In the genomic region with DNA sequence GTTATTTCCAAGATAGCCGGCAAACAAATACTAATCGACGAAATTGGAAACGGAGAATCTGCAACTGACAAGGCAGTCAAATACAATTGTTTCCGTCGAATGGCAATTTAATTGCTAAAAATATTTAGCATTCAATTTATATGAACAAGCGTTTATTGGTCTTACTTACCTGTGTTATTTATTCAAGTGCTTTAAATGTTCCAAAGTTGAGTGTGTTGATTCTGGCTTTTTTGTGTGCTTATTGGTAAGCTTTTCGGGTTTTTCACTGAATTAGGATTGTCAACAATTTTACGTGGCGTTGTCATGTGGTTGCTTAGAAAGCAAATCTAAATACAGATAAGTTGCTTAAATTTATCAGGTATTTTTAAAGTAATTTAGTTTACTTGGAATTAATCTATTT, we compare ENCODE assay signal across 2 fruit fly cellular contexts.
TF ChIP-seq lines count a peak whose summit lies in the region.

No protein-coding gene starts in this region.

- TF ChIP-seq CTCF in whole organism, embryonic (GFP tag; optimal IDR thresholded peaks at IDR 0.05; lab: Kevin White, UChicago): no peak

TF ChIP-seq in whole organism, embryonic, 481 proteins besides CTCF, POLR2A, EP300 and RAD21:
- peak; percentile 32; the same call in 1 of the 2 replicates for TF ChIP-seq Rfx (GFP tag; IDR thresholded peaks at IDR 0.05; lab: Robert Waterston, UW)
- TF ChIP-seq CG2712 (tag; optimal IDR thresholded peaks at IDR 0.05; lab: Kevin White, UChicago): no peak
- TF ChIP-seq CG3281 (GFP tag; optimal IDR thresholded peaks at IDR 0.05; lab: Kevin White, UChicago): peak; percentile 18
- TF ChIP-seq CG13894 (tag; optimal IDR thresholded peaks at IDR 0.05; lab: Kevin White, UChicago): peak; percentile 7
- TF ChIP-seq CG15479 (GFP tag; optimal IDR thresholded peaks at IDR 0.05; lab: Kevin White, UChicago): no peak
- no peak for TF ChIP-seq NK7.1 (GFP tag; optimal IDR thresholded peaks at IDR 0.05; lab: Kevin White, UChicago)
- TF ChIP-seq Hmr (GFP tag; optimal IDR thresholded peaks at IDR 0.05; lab: Kevin White, UChicago): peak; percentile 46
- peak; percentile 13 for TF ChIP-seq Meics (GFP tag; optimal IDR thresholded peaks at IDR 0.05; lab: Kevin White, UChicago)
- TF ChIP-seq sna (GFP tag; IDR thresholded peaks at IDR 0.05; lab: Robert Waterston, UW; ENCODE audit: partially characterized antibody): no peak
- peak; percentile 45 for TF ChIP-seq BtbVII (GFP tag; optimal IDR thresholded peaks at IDR 0.05; lab: Kevin White, UChicago)
- TF ChIP-seq HHEX (GFP tag; optimal IDR thresholded peaks at IDR 0.05; lab: Kevin White, UChicago): no peak
- peak; percentile 29 for TF ChIP-seq CG15514 (GFP tag; optimal IDR thresholded peaks at IDR 0.05; lab: Kevin White, UChicago)
- no peak for TF ChIP-seq eve (GFP tag; optimal IDR thresholded peaks at IDR 0.05; lab: Kevin White, UChicago)
- TF ChIP-seq Eip74EF (GFP tag; optimal IDR thresholded peaks at IDR 0.05; lab: Kevin White, UChicago): no peak
- TF ChIP-seq Fer1 (GFP tag; optimal IDR thresholded peaks at IDR 0.05; lab: Kevin White, UChicago): peak; percentile 55
- peak; percentile 10 for TF ChIP-seq CG2120 (GFP tag; optimal IDR thresholded peaks at IDR 0.05; lab: Kevin White, UChicago)
- TF ChIP-seq caup (GFP tag; optimal IDR thresholded peaks at IDR 0.05; lab: Kevin White, UChicago; ENCODE audit: severe bottlenecking): peak; percentile 39
- no peak for TF ChIP-seq Hey (tag; optimal IDR thresholded peaks at IDR 0.05; lab: Kevin White, UChicago)
- no peak for TF ChIP-seq D (optimal IDR thresholded peaks at IDR 0.05; lab: Kevin White, UChicago)
- no peak for TF ChIP-seq D (GFP tag; optimal IDR thresholded peaks at IDR 0.05; lab: Kevin White, UChicago)
- TF ChIP-seq CG2678 (tag; optimal IDR thresholded peaks at IDR 0.05; lab: Kevin White, UChicago): peak; percentile 4
- no peak for TF ChIP-seq ash1 (GFP tag; optimal IDR thresholded peaks at IDR 0.05; lab: Kevin White, UChicago)
- peak; percentile 6 for TF ChIP-seq CG10543 (GFP tag; optimal IDR thresholded peaks at IDR 0.05; lab: Kevin White, UChicago)
- TF ChIP-seq CG7372 (GFP tag; IDR thresholded peaks at IDR 0.05; lab: Robert Waterston, UW): no peak
- no peak for TF ChIP-seq Oaz (GFP tag; IDR thresholded peaks at IDR 0.05; lab: Robert Waterston, UW)
- TF ChIP-seq salm (tag; optimal IDR thresholded peaks at IDR 0.05; lab: Kevin White, UChicago): no peak
- peak; percentile 67 for TF ChIP-seq lab (GFP tag; optimal IDR thresholded peaks at IDR 0.05; lab: Kevin White, UChicago)
- TF ChIP-seq grn (GFP tag; optimal IDR thresholded peaks at IDR 0.05; lab: Kevin White, UChicago): no peak
- no peak for TF ChIP-seq Bgb (GFP tag; IDR thresholded peaks at IDR 0.05; lab: Robert Waterston, UW; ENCODE audit: partially characterized antibody)
- peak; percentile 44 for TF ChIP-seq Med (GFP tag; lab: Kevin White, UChicago)
- TF ChIP-seq mirr (GFP tag; optimal IDR thresholded peaks at IDR 0.05; lab: Kevin White, UChicago): peak; percentile 1
- peak; percentile 70 for TF ChIP-seq CG18599 (GFP tag; optimal IDR thresholded peaks at IDR 0.05; lab: Kevin White, UChicago)
- TF ChIP-seq so (GFP tag; IDR thresholded peaks at IDR 0.05; lab: Robert Waterston, UW): no peak
- TF ChIP-seq Fer3 (tag; optimal IDR thresholded peaks at IDR 0.05; lab: Kevin White, UChicago): no peak

TF ChIP-seq in whole organism, prepupa, 60 proteins besides CTCF, POLR2A, EP300 and RAD21:
- TF ChIP-seq fkh (GFP tag; optimal IDR thresholded peaks at IDR 0.05; lab: Kevin White, UChicago): peak; percentile 51
- TF ChIP-seq CG34406 (GFP tag; optimal IDR thresholded peaks at IDR 0.05; lab: Kevin White, UChicago): no peak
